Fruit fly (Drosophila melanogaster) whole organism, embryonic: ENCODE data around the gene form3.
A peak's percentile ranks its signal among the peaks of the same experiment; 100 is the strongest.

Experiments used
- CG11504 ChIP-seq: fragments of 200-800 bp; sonication (Bioruptor generic); optimal IDR thresholded peaks from 3 replicates; lab custom pipeline; 2019; ENCODE audit warnings: missing biosample characterization, mild to moderate bottlenecking, missing genetic modification characterization, moderate library complexity
- CG11560 ChIP-seq: fragments of 200-800 bp; sonication (Bioruptor generic); IDR thresholded peaks from 3 replicates; pipeline ENCODE4 v1.3.6; 2022; ENCODE audit warnings: missing biosample characterization, missing genetic modification characterization
- CG12299 ChIP-seq: fragments of 200-800 bp; sonication (Bioruptor generic); optimal IDR thresholded peaks from 2 replicates; lab custom pipeline; 2018; ENCODE audit warnings: missing biosample characterization, mild to moderate bottlenecking, missing genetic modification characterization
- CG12659 ChIP-seq: fragments of 200-800 bp; sonication (Bioruptor generic); optimal IDR thresholded peaks from 3 replicates; lab custom pipeline; 2017; ENCODE audit warnings: mild to moderate bottlenecking, missing biosample characterization, missing genetic modification reagents, missing genetic modification characterization
- CG15514 ChIP-seq: fragments of 200-800 bp; sonication (Bioruptor generic); optimal IDR thresholded peaks from 3 replicates; lab custom pipeline; 2017; ENCODE audit warnings: missing biosample characterization, missing genetic modification characterization, mild to moderate bottlenecking, moderate library complexity, missing genetic modification reagents
- CG16813 ChIP-seq: fragments of 200-800 bp; sonication (Bioruptor generic); IDR thresholded peaks from 3 replicates; pipeline ENCODE4 v1.3.6; 2022; ENCODE audit warnings: missing biosample characterization, missing genetic modification characterization; ENCODE audit not compliant: partially characterized antibody
- CG2116 ChIP-seq: fragments of 200-800 bp; sonication (Bioruptor generic); optimal IDR thresholded peaks from 3 replicates; lab custom pipeline; 2018; ENCODE audit warnings: missing biosample characterization, mild to moderate bottlenecking, missing genetic modification characterization
- CG2202 ChIP-seq: fragments of 200-800 bp; sonication (Bioruptor generic); optimal IDR thresholded peaks from 2 replicates; lab custom pipeline; 2018; ENCODE audit warnings: missing biosample characterization, mild to moderate bottlenecking, missing genetic modification characterization
- CG34376 ChIP-seq: fragments of 200-800 bp; sonication (Bioruptor generic); optimal IDR thresholded peaks from 2 replicates; lab custom pipeline; 2018; ENCODE audit warnings: missing biosample characterization, mild to moderate bottlenecking, missing genetic modification characterization
- CG34422 ChIP-seq: fragments of 200-800 bp; sonication (Bioruptor generic); IDR thresholded peaks from 3 replicates; pipeline ENCODE4 v1.3.6; 2022; ENCODE audit warnings: missing biosample characterization, missing genetic modification characterization
- CG42726 ChIP-seq: fragments of 200-800 bp; sonication (Bioruptor generic); IDR thresholded peaks from 2 replicates; pipeline ENCODE4 v1.3.6; 2022; ENCODE audit warnings: missing biosample characterization, missing genetic modification characterization; ENCODE audit not compliant: partially characterized antibody
- CG5180 ChIP-seq: fragments of 200-800 bp; sonication (Bioruptor generic); optimal IDR thresholded peaks from 3 replicates; lab custom pipeline; 2017; ENCODE audit warnings: missing biosample characterization, missing genetic modification characterization, mild to moderate bottlenecking, moderate library complexity, missing genetic modification reagents
- CG7987 ChIP-seq: fragments of 200-800 bp; sonication (Bioruptor generic); optimal IDR thresholded peaks from 2 replicates; lab custom pipeline; 2018; ENCODE audit warnings: missing biosample characterization, mild to moderate bottlenecking, missing genetic modification characterization, moderate library complexity
- CG9817 ChIP-seq: fragments of 200-800 bp; sonication (Bioruptor generic); optimal IDR thresholded peaks from 2 replicates; lab custom pipeline; 2018; ENCODE audit warnings: missing biosample characterization, mild to moderate bottlenecking, missing genetic modification characterization, moderate library complexity
- D19B ChIP-seq: fragments of 200-800 bp; sonication (Bioruptor generic); optimal IDR thresholded peaks from 2 replicates; lab custom pipeline; 2017; ENCODE audit warnings: missing biosample characterization, mild to moderate bottlenecking, missing genetic modification characterization
- Dbx ChIP-seq: fragments of 200-800 bp; sonication (Bioruptor generic); IDR thresholded peaks from 3 replicates; pipeline ENCODE4 v1.3.6; 2022; ENCODE audit warnings: missing biosample characterization, missing genetic modification characterization
- Dfd ChIP-seq, 2 experiments: fragments of >200 bp; optimal IDR thresholded peaks; 2 replicates each; lab custom pipeline; 2017; ENCODE audit warnings: missing biosample characterization in 2 of 2, missing genetic modification characterization in 2 of 2
- Dp ChIP-seq: fragments of 200-800 bp; sonication (Bioruptor generic); optimal IDR thresholded peaks from 2 replicates; lab custom pipeline; 2018; ENCODE audit warnings: missing biosample characterization, mild to moderate bottlenecking, missing genetic modification characterization, moderate library complexity
- Hand ChIP-seq: fragments of 200-800 bp; sonication (Bioruptor generic); optimal IDR thresholded peaks from 2 replicates; lab custom pipeline; 2017; ENCODE audit warnings: mild to moderate bottlenecking, missing biosample characterization, missing genetic modification reagents, missing genetic modification characterization
- Hmr ChIP-seq: fragments of 200-800 bp; sonication (Bioruptor generic); optimal IDR thresholded peaks from 3 replicates; lab custom pipeline; 2017; ENCODE audit warnings: mild to moderate bottlenecking, missing biosample characterization, missing genetic modification reagents, missing genetic modification characterization
- Lhr ChIP-seq: fragments of 200-800 bp; sonication (Bioruptor generic); optimal IDR thresholded peaks from 3 replicates; lab custom pipeline; 2017; ENCODE audit warnings: mild to moderate bottlenecking, missing biosample characterization, missing genetic modification reagents, missing genetic modification characterization
- MBD-R2 ChIP-seq: fragments of 200-800 bp; sonication (Bioruptor generic); IDR thresholded peaks from 2 replicates; pipeline ENCODE4 v1.3.6; 2022; ENCODE audit warnings: missing biosample characterization, missing genetic modification characterization
- Meics ChIP-seq: fragments of 200-800 bp; sonication (Bioruptor generic); optimal IDR thresholded peaks from 2 replicates; lab custom pipeline; 2017; ENCODE audit warnings: missing biosample characterization, mild to moderate bottlenecking, missing genetic modification characterization
- Myb ChIP-seq: fragments of 200-800 bp; sonication (Bioruptor generic); optimal IDR thresholded peaks from 2 replicates; lab custom pipeline; 2016; ENCODE audit warnings: missing biosample characterization, missing genetic modification characterization
- Oaz ChIP-seq: fragments of 200-800 bp; sonication (Bioruptor generic); IDR thresholded peaks from 2 replicates; pipeline ENCODE4 v1.3.6; 2022; ENCODE audit warnings: missing biosample characterization, missing genetic modification characterization
- Pdp1 ChIP-seq, 2 experiments: fragments of 200-800 bp; sonication (Bioruptor generic); optimal IDR thresholded peaks; 3 replicates each; lab custom pipeline; 2016; ENCODE audit warnings: missing biosample characterization in 2 of 2, missing genetic modification characterization in 2 of 2, mild to moderate bottlenecking in 1 of 2, moderate library complexity in 1 of 2
- Trl ChIP-seq, 3 experiments: fragments of >200 bp in 2 of 3; fragments of 200-800 bp in 1 of 3; sonication (Bioruptor generic) in 1 of 3; optimal IDR thresholded peaks; 2 replicates in 1 of 3; 3 replicates in 2 of 3; lab custom pipeline; 2016 to 2017; ENCODE audit warnings: missing biosample characterization in 1 of 3, missing genetic modification characterization in 1 of 3
- ato ChIP-seq: fragments of 200-800 bp; sonication (Bioruptor generic); IDR thresholded peaks from 2 replicates; pipeline ENCODE4 v1.3.6; 2022; ENCODE audit warnings: missing biosample characterization, missing genetic modification characterization; ENCODE audit not compliant: partially characterized antibody
- bigmax ChIP-seq: fragments of 200-800 bp; sonication (Bioruptor generic); optimal IDR thresholded peaks from 2 replicates; lab custom pipeline; 2018; ENCODE audit warnings: missing biosample characterization, mild to moderate bottlenecking, missing genetic modification characterization
- cato ChIP-seq: fragments of 200-800 bp; sonication (Bioruptor generic); optimal IDR thresholded peaks from 2 replicates; lab custom pipeline; 2016; ENCODE audit warnings: missing biosample characterization, missing genetic modification characterization, borderline replicate concordance
- chm ChIP-seq: fragments of 200-800 bp; sonication (Bioruptor generic); IDR thresholded peaks from 2 replicates; pipeline ENCODE4 v1.3.6; 2022; ENCODE audit warnings: missing biosample characterization, missing genetic modification characterization
- croc ChIP-seq: fragments of 200-800 bp; sonication (Bioruptor generic); conservative IDR thresholded peaks from 3 replicates; pipeline ENCODE4 v1.3.6; 2022; ENCODE audit warnings: missing biosample characterization, missing genetic modification characterization
- crp ChIP-seq, 2 experiments: fragments of 200-800 bp; sonication (Bioruptor generic); optimal IDR thresholded peaks; 2 replicates in 1 of 2; 3 replicates in 1 of 2; lab custom pipeline; 2017; ENCODE audit warnings: missing biosample characterization in 2 of 2, missing genetic modification characterization in 2 of 2, mild to moderate bottlenecking in 1 of 2, moderate library complexity in 1 of 2
- cwo ChIP-seq: fragments of 200-800 bp; sonication (Bioruptor generic); optimal IDR thresholded peaks from 3 replicates; lab custom pipeline; 2017; ENCODE audit warnings: missing biosample characterization, missing genetic modification characterization, mild to moderate bottlenecking, moderate library complexity, missing genetic modification reagents
- da ChIP-seq: fragments of 200-800 bp; sonication (Bioruptor generic); optimal IDR thresholded peaks from 2 replicates; lab custom pipeline; 2016; ENCODE audit warnings: missing biosample characterization, missing genetic modification characterization
- ewg ChIP-seq: fragments of 200-800 bp; sonication (Bioruptor generic); optimal IDR thresholded peaks from 3 replicates; lab custom pipeline; 2017; ENCODE audit warnings: mild to moderate bottlenecking, missing biosample characterization, missing genetic modification reagents, missing genetic modification characterization
- fd102C ChIP-seq: fragments of 200-800 bp; sonication (Bioruptor generic); optimal IDR thresholded peaks from 2 replicates; lab custom pipeline; 2018; ENCODE audit warnings: missing biosample characterization, mild to moderate bottlenecking, missing genetic modification characterization, moderate library complexity
- grn ChIP-seq: fragments of 200-800 bp; sonication (Bioruptor generic); optimal IDR thresholded peaks from 3 replicates; lab custom pipeline; 2017; ENCODE audit warnings: missing biosample characterization, missing genetic modification characterization
- hbn ChIP-seq: fragments of 200-800 bp; sonication (Bioruptor generic); IDR thresholded peaks from 2 replicates; pipeline ENCODE4 v1.3.6; 2022; ENCODE audit warnings: missing biosample characterization, missing genetic modification characterization; ENCODE audit not compliant: partially characterized antibody
- lab ChIP-seq: fragments of 200-800 bp; sonication (Bioruptor generic); optimal IDR thresholded peaks from 3 replicates; lab custom pipeline; 2017; ENCODE audit warnings: missing biosample characterization, missing genetic modification characterization, mild to moderate bottlenecking, moderate library complexity, missing genetic modification reagents
- lilli ChIP-seq: fragments of 200-800 bp; sonication (Bioruptor generic); optimal IDR thresholded peaks from 3 replicates; lab custom pipeline; 2016; ENCODE audit warnings: missing biosample characterization, missing genetic modification characterization
- nom ChIP-seq: fragments of 200-800 bp; sonication (Bioruptor generic); optimal IDR thresholded peaks from 2 replicates; lab custom pipeline; 2017; ENCODE audit warnings: missing biosample characterization, missing genetic modification characterization, mild to moderate bottlenecking, moderate library complexity, missing genetic modification reagents
- oc ChIP-seq: fragments of 200-800 bp; sonication (Bioruptor generic); optimal IDR thresholded peaks from 2 replicates; lab custom pipeline; 2018; ENCODE audit warnings: missing biosample characterization, mild to moderate bottlenecking, missing genetic modification characterization, moderate library complexity
- sens ChIP-seq: fragments of 200-800 bp; sonication (Bioruptor generic); peaks from one replicate; lab custom pipeline; 2016; ENCODE audit warnings: missing biosample characterization, missing genetic modification characterization
- sqz ChIP-seq: fragments of 200-800 bp; sonication (Bioruptor generic); optimal IDR thresholded peaks from 3 replicates; lab custom pipeline; 2018; ENCODE audit warnings: missing biosample characterization, mild to moderate bottlenecking, missing genetic modification characterization
- trem ChIP-seq: fragments of 200-800 bp; optimal IDR thresholded peaks from 3 replicates; lab custom pipeline; 2019; ENCODE audit warnings: missing biosample characterization, mild to moderate bottlenecking, missing genetic modification characterization, moderate library complexity
- zfh1 ChIP-seq: fragments of 200-800 bp; sonication (Bioruptor generic); IDR thresholded peaks from 3 replicates; pipeline ENCODE4 v1.3.6; 2022; ENCODE audit warnings: missing biosample characterization, missing genetic modification characterization

form3 gene

DNA sequence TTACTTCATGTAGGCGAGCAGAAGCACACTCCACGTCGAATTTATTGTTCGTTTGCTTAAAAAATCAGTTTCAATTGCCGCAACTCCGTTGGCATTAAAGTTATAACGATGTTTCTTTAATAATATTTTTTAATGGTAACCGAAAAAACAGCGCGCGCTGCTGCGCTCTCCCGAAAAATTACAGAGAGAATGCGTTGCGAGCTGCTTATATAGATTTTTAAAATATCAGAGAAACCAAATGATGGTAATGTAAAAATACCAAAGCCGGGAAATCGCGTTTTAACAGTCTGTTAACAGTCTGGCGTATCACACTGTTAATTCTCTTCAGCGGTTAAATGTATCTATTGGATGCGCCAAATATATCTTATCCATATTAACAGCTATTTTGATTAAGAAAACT lies 62.3 kb downstream of the form3 start, which contains the start of gene corn (continued):
- TF ChIP-seq CG12299 (tag; lab: Kevin White, UChicago) (peak; percentile 22), hbn (no peak), CG7987 (GFP tag; lab: Kevin White, UChicago) (peak; percentile 0), CG11504 (peak; percentile 29), oc (tag; lab: Kevin White, UChicago) (no peak), CG15514 (peak; percentile 11), sens (GFP tag; lab: Kevin White, UChicago) (peak; percentile 90), CG34422 (peak; percentile 25; the same call in 1 of the 3 replicates), lilli (GFP tag; lab: Kevin White, UChicago) (no peak), CG5180 (GFP tag; lab: Kevin White, UChicago) (no peak), ewg (GFP tag; lab: Kevin White, UChicago) (peak; percentile 4), CG42726 (peak; percentile 42; the same call in 1 of the 2 replicates), Meics (GFP tag; lab: Kevin White, UChicago) (peak; percentile 23), lab (peak; percentile 14), Trl (optimal IDR thresholded peaks at IDR 0.05; lab: Kevin White, UChicago) (peak; percentile 46 to 52), Trl (GFP tag; optimal IDR thresholded peaks at IDR 0.05; lab: Kevin White, UChicago) (no peak), Hmr (GFP tag; lab: Kevin White, UChicago) (no peak), Dbx (GFP tag; lab: Robert Waterston, UW) (0 out of 3 replicates have a peak, but pooled peaks have one; percentile 23), Dp (GFP tag; lab: Kevin White, UChicago) (peak; percentile 39), chm (peak; percentile 62), nom (GFP tag; lab: Kevin White, UChicago) (peak; percentile 13), ato (GFP tag; lab: Robert Waterston, UW) (peak; percentile 20; the same call in 1 of the 2 replicates), zfh1 (GFP tag; lab: Robert Waterston, UW) (0 out of 3 replicates have a peak, but pooled peaks have one; percentile 35)

DNA sequence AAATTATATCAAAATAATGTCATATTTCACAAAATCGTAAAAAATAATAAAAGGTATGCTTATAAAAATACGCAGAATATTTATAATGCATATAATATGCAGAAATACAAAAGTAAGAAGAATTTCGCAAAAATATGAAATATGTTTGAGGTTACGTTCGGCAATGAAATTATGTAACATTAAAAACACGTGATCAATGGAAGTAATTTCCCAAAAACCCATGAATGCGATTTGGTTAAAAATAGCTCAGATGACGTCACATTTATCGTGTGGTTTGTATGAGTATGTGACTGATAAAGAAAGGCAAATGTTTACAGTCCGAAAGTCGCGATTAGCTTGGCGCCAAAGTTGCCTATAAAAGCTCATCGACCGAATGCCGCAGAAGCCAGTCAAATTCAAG lies 63.1 kb downstream of the form3 start, which contains the start of gene CG8620:
TSS of gene CG8620 (plus strand) at position 387 of the 400 bp plus-strand sequence.
- TF ChIP-seq trem (no peak), CG15514 (peak; percentile 0), bigmax (GFP tag; lab: Kevin White, UChicago) (peak; percentile 64), cwo (peak; percentile 8), fd102C (no peak), CG9817 (tag; lab: Kevin White, UChicago) (no peak), CG2202 (no peak), D19B (GFP tag; lab: Kevin White, UChicago) (no peak), crp (GFP tag; optimal IDR thresholded peaks at IDR 0.05; lab: Kevin White, UChicago) (no peak), Pdp1 (GFP tag; optimal IDR thresholded peaks at IDR 0.05; lab: Kevin White, UChicago) (peak in 1 of 2 experiments; percentile 69), Myb (GFP tag; lab: Kevin White, UChicago) (no peak), CG34376 (GFP tag; lab: Kevin White, UChicago) (peak; percentile 4), CG12659 (GFP tag; lab: Kevin White, UChicago) (no peak), cato (GFP tag; lab: Kevin White, UChicago) (no peak)

DNA sequence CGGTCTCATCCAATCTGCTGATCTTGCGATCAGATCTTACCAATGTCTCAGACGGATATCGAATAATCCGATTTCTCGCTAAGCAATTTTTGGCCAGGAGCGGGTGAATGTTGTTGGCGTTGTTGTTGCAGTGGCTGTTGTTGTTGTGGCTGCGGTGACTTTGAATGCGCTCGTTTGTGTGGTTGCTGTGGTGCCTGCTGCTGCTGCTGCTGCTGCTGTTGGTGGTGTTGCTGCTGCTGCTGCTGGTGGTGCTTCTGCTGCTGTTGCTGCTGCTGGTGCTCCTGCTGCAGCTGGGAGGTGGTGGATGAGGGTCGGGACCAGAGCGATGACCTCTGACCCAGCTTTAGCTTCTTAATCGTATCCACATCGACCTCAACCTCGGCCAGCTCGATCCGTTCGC lies 66.7 kb downstream of the form3 start:
- TF ChIP-seq grn (GFP tag; lab: Kevin White, UChicago), result no peak
- no peak for TF ChIP-seq chm
- TF ChIP-seq Hand (GFP tag; lab: Kevin White, UChicago), result no peak
- no peak for TF ChIP-seq da (GFP tag; lab: Kevin White, UChicago)
- TF ChIP-seq Oaz (GFP tag; lab: Robert Waterston, UW), result no peak
- TF ChIP-seq Lhr (GFP tag; lab: Kevin White, UChicago), result no peak
- no peak for TF ChIP-seq CG2116 (GFP tag; lab: Kevin White, UChicago)
- no peak for TF ChIP-seq sqz (GFP tag; lab: Kevin White, UChicago)
- TF ChIP-seq MBD-R2 (GFP tag; lab: Robert Waterston, UW), result no peak
- TF ChIP-seq Dp (GFP tag; lab: Kevin White, UChicago), result no peak
- TF ChIP-seq Dfd (GFP tag; optimal IDR thresholded peaks at IDR 0.05; lab: Kevin White, UChicago), result peak in 1 of 2 experiments; percentile 8
- no peak for TF ChIP-seq Myb (GFP tag; lab: Kevin White, UChicago)
- TF ChIP-seq croc (GFP tag; lab: Robert Waterston, UW), result no peak
- TF ChIP-seq CG11560 (tag; lab: Robert Waterston, UW), result no peak
- 0 out of 3 replicates have a peak, but pooled peaks have one; percentile 14 for TF ChIP-seq CG16813 (GFP tag; lab: Robert Waterston, UW)
